Worm (Caenorhabditis elegans) whole organism, young adult: ENCODE results near the gene glb-20.

Experiments
- B0261.1 ChIP-seq: sonication (generic microtip); optimal IDR thresholded peaks from 2 replicates; lab custom pipeline; 2016; ENCODE audit warnings: mild to moderate bottlenecking, missing genetic modification characterization, moderate library complexity, missing compliant biosample characterization
- C06A6.2 ChIP-seq: fragments of 200-800 bp; sonication (Bioruptor generic); conservative IDR thresholded peaks from 2 replicates; pipeline ENCODE4 v1.3.6; 2022; ENCODE audit warnings: missing genetic modification characterization, missing compliant biosample characterization
- D2030.7 ChIP-seq: fragments of 200-800 bp; sonication (Bioruptor generic); IDR thresholded peaks from 2 replicates; pipeline ENCODE4 v1.3.6; 2022; ENCODE audit warnings: missing genetic modification reagents, missing genetic modification characterization, missing compliant biosample characterization
- F23B12.7 ChIP-seq: sonication (generic microtip); optimal IDR thresholded peaks from 2 replicates; lab custom pipeline; 2017; ENCODE audit warnings: missing genetic modification characterization, mild to moderate bottlenecking, missing compliant biosample characterization, antibody characterized with exemption, moderate library complexity; ENCODE audit not compliant: insufficient read depth
- Y53G8AR.9 ChIP-seq: fragments of 200-800 bp; sonication (Bioruptor generic); conservative IDR thresholded peaks from 2 replicates; pipeline ENCODE4 v1.3.6; 2022; ENCODE audit warnings: missing genetic modification reagents, missing genetic modification characterization, missing compliant biosample characterization
- Y95B8A.8 ChIP-seq: fragments of 200-800 bp; sonication (Bioruptor generic); IDR thresholded peaks from 2 replicates; pipeline ENCODE4 v1.3.6; 2022; ENCODE audit warnings: missing genetic modification reagents, missing genetic modification characterization, missing compliant biosample characterization
- ama-1 ChIP-seq, 3 experiments: fragments of 150-350 bp in 1 of 3; sonication (generic microtip) in 2 of 3; optimal IDR thresholded peaks; 2 replicates each; lab custom pipeline; 2014 to 2018; ENCODE audit warnings: missing biosample characterization in 2 of 3, missing genetic modification characterization in 2 of 3, missing genetic modification reagents in 2 of 3
- atf-7 ChIP-seq: sonication (generic microtip); optimal IDR thresholded peaks from 2 replicates; lab custom pipeline; 2017; ENCODE audit warnings: mild to moderate bottlenecking, missing genetic modification characterization, missing compliant biosample characterization
- athp-1 ChIP-seq: sonication (generic microtip); optimal IDR thresholded peaks from 2 replicates; lab custom pipeline; 2017; ENCODE audit warnings: mild to moderate bottlenecking, missing genetic modification characterization, missing compliant biosample characterization
- attf-6 ChIP-seq: fragments of 200-800 bp; sonication (Bioruptor generic); IDR thresholded peaks from 2 replicates; pipeline ENCODE4 v1.3.6; 2022; ENCODE audit warnings: missing genetic modification reagents, missing genetic modification characterization, missing compliant biosample characterization
- ceh-100 ChIP-seq: fragments of 200-800 bp; sonication (Bioruptor generic); IDR thresholded peaks from 2 replicates; pipeline ENCODE4 v1.3.6; 2022; ENCODE audit warnings: missing genetic modification reagents, missing genetic modification characterization, missing compliant biosample characterization
- ceh-40 ChIP-seq: fragments of 200-800 bp; sonication (Bioruptor generic); IDR thresholded peaks from 2 replicates; pipeline ENCODE4 v1.3.6; 2022; ENCODE audit warnings: missing genetic modification characterization, missing compliant biosample characterization
- ceh-58 ChIP-seq: fragments of 200-800 bp; sonication (Bioruptor generic); IDR thresholded peaks from 2 replicates; pipeline ENCODE4 v1.3.6; 2022; ENCODE audit warnings: missing genetic modification characterization, missing compliant biosample characterization
- ceh-91 ChIP-seq: fragments of 200-800 bp; sonication (Bioruptor generic); IDR thresholded peaks from 2 replicates; pipeline ENCODE4 v1.3.6; 2022; ENCODE audit warnings: missing genetic modification reagents, missing genetic modification characterization, missing compliant biosample characterization
- egrh-3 ChIP-seq: fragments of 200-800 bp; sonication (Bioruptor generic); IDR thresholded peaks from 2 replicates; pipeline ENCODE4 v1.3.6; 2022; ENCODE audit warnings: missing genetic modification reagents, missing genetic modification characterization, missing compliant biosample characterization
- hlh-12 ChIP-seq: sonication (generic microtip); optimal IDR thresholded peaks from 2 replicates; lab custom pipeline; 2016; ENCODE audit warnings: missing genetic modification characterization, missing compliant biosample characterization
- hsf-1 ChIP-seq: fragments of 200-800 bp; sonication (Bioruptor generic); IDR thresholded peaks from 2 replicates; pipeline ENCODE4 v1.3.6; 2022; ENCODE audit warnings: missing genetic modification reagents, missing genetic modification characterization, missing compliant biosample characterization
- lin-54 ChIP-seq: fragments of 200-800 bp; sonication (Bioruptor generic); optimal IDR thresholded peaks from 2 replicates; lab custom pipeline; 2018; ENCODE audit warnings: mild to moderate bottlenecking, missing genetic modification characterization, missing compliant biosample characterization
- mcd-1 ChIP-seq: fragments of 200-800 bp; sonication (Bioruptor generic); IDR thresholded peaks from 2 replicates; pipeline ENCODE4 v1.3.6; 2022; ENCODE audit warnings: missing genetic modification reagents, missing genetic modification characterization, missing compliant biosample characterization
- mes-4 ChIP-seq: sonication (generic microtip); optimal IDR thresholded peaks from 2 replicates; lab custom pipeline; 2016; ENCODE audit warnings: missing genotype, missing genetic modification characterization, missing compliant biosample characterization
- nfya-2 ChIP-seq: fragments of 200-800 bp; sonication (Bioruptor generic); IDR thresholded peaks from 2 replicates; pipeline ENCODE4 v1.3.6; 2022; ENCODE audit warnings: missing genetic modification reagents, missing genetic modification characterization, missing compliant biosample characterization
- nhr-120 ChIP-seq: fragments of 200-800 bp; sonication (Bioruptor generic); IDR thresholded peaks from 2 replicates; pipeline ENCODE4 v1.3.6; 2022; ENCODE audit warnings: missing genetic modification characterization, missing compliant biosample characterization
- nhr-27 ChIP-seq: fragments of 200-800 bp; sonication (Bioruptor generic); optimal IDR thresholded peaks from 2 replicates; lab custom pipeline; 2018; ENCODE audit warnings: mild to moderate bottlenecking, missing genetic modification characterization, moderate library complexity, missing compliant biosample characterization
- nhr-80 ChIP-seq: sonication (generic microtip); optimal IDR thresholded peaks from 2 replicates; lab custom pipeline; 2016; ENCODE audit warnings: missing genetic modification characterization, missing compliant biosample characterization
- pha-4 ChIP-seq: fragments of 150-350 bp; sonication (generic microtip); optimal IDR thresholded peaks from 2 replicates; lab custom pipeline; 2014; ENCODE audit warnings: missing biosample characterization, missing genetic modification reagents, missing genetic modification characterization
- snpc-1.3 ChIP-seq: sonication (generic microtip); optimal IDR thresholded peaks from 2 replicates; lab custom pipeline; 2017; ENCODE audit warnings: missing genetic modification characterization, mild to moderate bottlenecking, missing compliant biosample characterization, antibody characterized with exemption, moderate library complexity, missing genotype, missing genetic modification reagents; ENCODE audit not compliant: insufficient read depth
- snpc-4 ChIP-seq, 5 experiments: fragments of 150-350 bp in 1 of 5; sonication (generic microtip) in 4 of 5; optimal IDR thresholded peaks; 2 replicates each; lab custom pipeline; 2014 to 2018; ENCODE audit warnings: missing genetic modification characterization in 5 of 5, missing biosample characterization in 3 of 5, antibody characterized with exemption in 2 of 5, mild to moderate bottlenecking in 2 of 5, missing compliant biosample characterization in 2 of 5, missing genotype in 2 of 5, moderate library complexity in 2 of 5, missing genetic modification reagents in 1 of 5
- tlf-1 ChIP-seq: fragments of 200-800 bp; sonication (Bioruptor generic); optimal IDR thresholded peaks from 2 replicates; lab custom pipeline; 2018; ENCODE audit warnings: mild to moderate bottlenecking, missing genetic modification characterization, missing compliant biosample characterization
- unc-130 ChIP-seq: sonication (generic microtip); optimal IDR thresholded peaks from 2 replicates; lab custom pipeline; 2016; ENCODE audit warnings: missing genetic modification reagents, missing genetic modification characterization, missing compliant biosample characterization
- zfh-2 ChIP-seq: fragments of 200-800 bp; sonication (Bioruptor generic); conservative IDR thresholded peaks from 2 replicates; pipeline ENCODE4 v1.3.6; 2022; ENCODE audit warnings: missing genetic modification reagents, missing genetic modification characterization, missing compliant biosample characterization

The glb-20 gene

ce11 chrX:13510234-13510837 is 45.6 kb downstream of the glb-20 start:
- TF ChIP-seq unc-130 (GFP tag; lab: Kevin White, UChicago) (no peak), ceh-40 (GFP tag; lab: Robert Waterston, UW) (no peak), egrh-3 (peak; percentile 97), Y95B8A.8 (no peak), athp-1 (tag; lab: Kevin White, UChicago) (no peak), zfh-2 (peak; percentile 92), snpc-1.3 (tag; lab: Kevin White, UChicago) (no peak), pha-4 (no peak), mes-4 (tag; lab: Kevin White, UChicago) (no peak), nhr-120 (GFP tag; lab: Robert Waterston, UW) (0 out of 2 replicates have a peak, but pooled peaks have one; percentile 4), ceh-91 (no peak), D2030.7 (no peak)
- TF ChIP-seq, all 124 proteins: peak for 3

ce11 chrX:13507233-13507632 is 48.7 kb downstream of the glb-20 start, which contains the start of gene H06A10.1:
H06A10.1 (plus strand) TSS chrX:13507533.
- no peak for TF ChIP-seq nhr-80
- TF ChIP-seq attf-6 (GFP tag; lab: Robert Waterston, UW), result no peak
- no peak for TF ChIP-seq atf-7 (tag; lab: Kevin White, UChicago)
- TF ChIP-seq lin-54, result no peak
- no peak for TF ChIP-seq ceh-58
- no peak for TF ChIP-seq B0261.1 (tag; lab: Kevin White, UChicago)
- TF ChIP-seq ceh-91, result no peak
- TF ChIP-seq, all 124 proteins: peak for 0

- TF ChIP-seq snpc-4 (GFP tag; optimal IDR thresholded peaks at IDR 0.05; lab: Kevin White, UChicago) (no peak), snpc-4 (tag; optimal IDR thresholded peaks at IDR 0.05; lab: Kevin White, UChicago) (peak in 3 of 4 experiments; percentile 33 to 76 (median 73)), Y53G8AR.9 (GFP tag; lab: Robert Waterston, UW) (no peak)
These were observed 49.5 kb downstream of the glb-20 start for ce11 chrX:13506493-13506892.

ce11 chrX:13506043-13506442 is 49.9 kb downstream of the glb-20 start:
- no peak for TF ChIP-seq ceh-100 (GFP tag; lab: Robert Waterston, UW)
- TF ChIP-seq, all 124 proteins: peak for 0

- TF ChIP-seq mcd-1 (GFP tag; lab: Robert Waterston, UW) (no peak), atf-7 (tag; lab: Kevin White, UChicago) (no peak), hsf-1 (GFP tag; lab: Robert Waterston, UW) (no peak), F23B12.7 (tag; lab: Kevin White, UChicago) (no peak), ama-1 (optimal IDR thresholded peaks at IDR 0.05; lab: Kevin White, UChicago) (no peak), ama-1 (GFP tag; optimal IDR thresholded peaks at IDR 0.05; lab: Kevin White, UChicago) (no peak), C06A6.2 (no peak), nhr-27 (tag; lab: Kevin White, UChicago) (no peak), nfya-2 (no peak), ceh-100 (GFP tag; lab: Robert Waterston, UW) (no peak), hlh-12 (tag; lab: Kevin White, UChicago) (no peak), tlf-1 (GFP tag; lab: Kevin White, UChicago) (no peak)
These were observed 50.8 kb downstream of the glb-20 start for ce11 chrX:13505201-13505600.
